Worm (Caenorhabditis elegans) whole organism, young adult: ENCODE results near the gene T05C12.15.

Experiments used
- B0261.1 ChIP-seq: sonication (generic microtip); optimal IDR thresholded peaks from 2 replicates; lab custom pipeline; 2016; ENCODE audit warnings: mild to moderate bottlenecking, missing genetic modification characterization, moderate library complexity, missing compliant biosample characterization
- B0336.3 ChIP-seq: fragments of 200-800 bp; sonication (Bioruptor generic); IDR thresholded peaks from 2 replicates; pipeline ENCODE4 v1.3.6; 2022; ENCODE audit warnings: missing genetic modification characterization, missing compliant biosample characterization
- C06A6.2 ChIP-seq: fragments of 200-800 bp; sonication (Bioruptor generic); conservative IDR thresholded peaks from 2 replicates; pipeline ENCODE4 v1.3.6; 2022; ENCODE audit warnings: missing genetic modification characterization, missing compliant biosample characterization
- F33H1.4 ChIP-seq: fragments of 200-800 bp; sonication (Bioruptor generic); IDR thresholded peaks from 2 replicates; pipeline ENCODE4 v1.3.6; 2022; ENCODE audit warnings: missing genetic modification reagents, missing genetic modification characterization, missing compliant biosample characterization
- F37B4.10 ChIP-seq: fragments of 200-800 bp; sonication (Bioruptor generic); IDR thresholded peaks from 2 replicates; pipeline ENCODE4 v1.3.6; 2022; ENCODE audit warnings: missing genetic modification characterization, missing compliant biosample characterization
- F49E8.2 ChIP-seq: sonication (generic microtip); optimal IDR thresholded peaks from 3 replicates; lab custom pipeline; 2017; ENCODE audit warnings: missing genetic modification characterization, mild to moderate bottlenecking, missing compliant biosample characterization, antibody characterized with exemption, moderate library complexity; ENCODE audit not compliant: insufficient read depth
- F57A8.1 ChIP-seq: fragments of 200-800 bp; sonication (Bioruptor generic); optimal IDR thresholded peaks from 2 replicates; lab custom pipeline; 2018; ENCODE audit warnings: mild to moderate bottlenecking, missing genetic modification characterization, moderate library complexity, missing compliant biosample characterization
- F57C9.4 ChIP-seq: sonication (generic microtip); optimal IDR thresholded peaks from 2 replicates; lab custom pipeline; 2017; ENCODE audit warnings: mild to moderate bottlenecking, missing genetic modification characterization, missing compliant biosample characterization
- K12H6.12 ChIP-seq: fragments of 200-800 bp; sonication (Bioruptor generic); optimal IDR thresholded peaks from 2 replicates; lab custom pipeline; 2018; ENCODE audit warnings: mild to moderate bottlenecking, missing genetic modification characterization, missing compliant biosample characterization
- Y56A3A.18 ChIP-seq: fragments of 200-800 bp; sonication (Bioruptor generic); IDR thresholded peaks from 2 replicates; pipeline ENCODE4 v1.3.6; 2022; ENCODE audit warnings: missing genetic modification reagents, missing genetic modification characterization, missing compliant biosample characterization
- Y67H2A.10 ChIP-seq: fragments of 200-800 bp; sonication (Bioruptor generic); conservative IDR thresholded peaks from 2 replicates; pipeline ENCODE4 v1.3.6; 2022; ENCODE audit warnings: missing genetic modification reagents, missing genetic modification characterization, missing compliant biosample characterization
- Y95B8A.8 ChIP-seq: fragments of 200-800 bp; sonication (Bioruptor generic); IDR thresholded peaks from 2 replicates; pipeline ENCODE4 v1.3.6; 2022; ENCODE audit warnings: missing genetic modification reagents, missing genetic modification characterization, missing compliant biosample characterization
- akir-1 ChIP-seq: fragments of 200-800 bp; sonication (Bioruptor generic); optimal IDR thresholded peaks from 2 replicates; lab custom pipeline; 2018; ENCODE audit warnings: mild to moderate bottlenecking, missing genetic modification characterization, moderate library complexity, missing compliant biosample characterization
- aptf-3 ChIP-seq: fragments of 200-800 bp; sonication (Bioruptor generic); IDR thresholded peaks from 2 replicates; pipeline ENCODE4 v1.3.6; 2022; ENCODE audit warnings: missing genetic modification characterization, missing compliant biosample characterization
- atf-7 ChIP-seq: sonication (generic microtip); optimal IDR thresholded peaks from 2 replicates; lab custom pipeline; 2017; ENCODE audit warnings: mild to moderate bottlenecking, missing genetic modification characterization, missing compliant biosample characterization
- attf-3 ChIP-seq: fragments of 200-800 bp; sonication (Bioruptor generic); conservative IDR thresholded peaks from 2 replicates; pipeline ENCODE4 v1.3.6; 2022; ENCODE audit warnings: missing genetic modification reagents, missing genetic modification characterization, missing compliant biosample characterization
- attf-5 ChIP-seq: fragments of 200-800 bp; sonication (Bioruptor generic); optimal IDR thresholded peaks from 2 replicates; lab custom pipeline; 2018; ENCODE audit warnings: mild to moderate bottlenecking, missing genetic modification characterization, missing compliant biosample characterization
- cebp-1 ChIP-seq, 2 experiments: fragments of 200-800 bp in 1 of 2; sonication (Bioruptor generic) in 1 of 2; sonication (generic microtip) in 1 of 2; IDR thresholded peaks in 1 of 2; optimal IDR thresholded peaks in 1 of 2; 2 replicates each; pipeline versions ENCODE4 v1.3.6 to Lab custom; 2017 to 2022; ENCODE audit warnings: missing compliant biosample characterization in 2 of 2, missing genetic modification characterization in 2 of 2, mild to moderate bottlenecking in 1 of 2, missing genetic modification reagents in 1 of 2, moderate library complexity in 1 of 2
- cebp-2 ChIP-seq: fragments of 200-800 bp; sonication (Bioruptor generic); IDR thresholded peaks from 2 replicates; pipeline ENCODE4 v1.3.6; 2022; ENCODE audit warnings: missing genetic modification characterization, missing compliant biosample characterization
- ceh-100 ChIP-seq: fragments of 200-800 bp; sonication (Bioruptor generic); IDR thresholded peaks from 2 replicates; pipeline ENCODE4 v1.3.6; 2022; ENCODE audit warnings: missing genetic modification reagents, missing genetic modification characterization, missing compliant biosample characterization
- ceh-27 ChIP-seq: fragments of 200-800 bp; sonication (Bioruptor generic); optimal IDR thresholded peaks from 2 replicates; lab custom pipeline; 2018; ENCODE audit warnings: mild to moderate bottlenecking, missing genetic modification characterization, moderate library complexity, missing compliant biosample characterization
- ceh-40 ChIP-seq: fragments of 200-800 bp; sonication (Bioruptor generic); IDR thresholded peaks from 2 replicates; pipeline ENCODE4 v1.3.6; 2022; ENCODE audit warnings: missing genetic modification characterization, missing compliant biosample characterization
- chd-7 ChIP-seq: sonication (generic microtip); optimal IDR thresholded peaks from 2 replicates; lab custom pipeline; 2016; ENCODE audit warnings: mild to moderate bottlenecking, missing genetic modification characterization, moderate library complexity, missing compliant biosample characterization
- dpl-1 ChIP-seq: fragments of 150-350 bp; optimal IDR thresholded peaks from 2 replicates; lab custom pipeline; 2014; ENCODE audit warnings: missing biosample characterization, missing genetic modification reagents, missing genetic modification characterization
- efl-1 ChIP-seq: fragments of 150-350 bp; optimal IDR thresholded peaks from 2 replicates; lab custom pipeline; 2014; ENCODE audit warnings: missing biosample characterization, missing genetic modification reagents, missing genetic modification characterization
- egl-44 ChIP-seq: fragments of 200-800 bp; sonication (Bioruptor generic); IDR thresholded peaks from 2 replicates; pipeline ENCODE4 v1.3.6; 2022; ENCODE audit warnings: missing genetic modification reagents, missing genetic modification characterization, missing compliant biosample characterization
- fkh-3 ChIP-seq: sonication (generic microtip); optimal IDR thresholded peaks from 2 replicates; lab custom pipeline; 2016; ENCODE audit warnings: mild to moderate bottlenecking, missing genetic modification characterization, missing compliant biosample characterization
- him-1 ChIP-seq: sonication (generic microtip); optimal IDR thresholded peaks from 2 replicates; lab custom pipeline; 2016; ENCODE audit warnings: missing genotype, missing genetic modification reagents, missing genetic modification characterization, missing compliant biosample characterization
- hlh-12 ChIP-seq: sonication (generic microtip); optimal IDR thresholded peaks from 2 replicates; lab custom pipeline; 2016; ENCODE audit warnings: missing genetic modification characterization, missing compliant biosample characterization
- hsf-1 ChIP-seq: fragments of 200-800 bp; sonication (Bioruptor generic); IDR thresholded peaks from 2 replicates; pipeline ENCODE4 v1.3.6; 2022; ENCODE audit warnings: missing genetic modification reagents, missing genetic modification characterization, missing compliant biosample characterization
- lin-40 ChIP-seq: sonication (generic microtip); optimal IDR thresholded peaks from 2 replicates; lab custom pipeline; 2016; ENCODE audit warnings: missing genetic modification characterization, mild to moderate bottlenecking, missing compliant biosample characterization, missing genotype, missing genetic modification reagents
- lin-54 ChIP-seq: fragments of 200-800 bp; sonication (Bioruptor generic); optimal IDR thresholded peaks from 2 replicates; lab custom pipeline; 2018; ENCODE audit warnings: mild to moderate bottlenecking, missing genetic modification characterization, missing compliant biosample characterization
- madf-6 ChIP-seq: fragments of 200-800 bp; sonication (Bioruptor generic); IDR thresholded peaks from 2 replicates; pipeline ENCODE4 v1.3.6; 2022; ENCODE audit warnings: missing genetic modification reagents, missing genetic modification characterization, missing compliant biosample characterization
- mxl-1 ChIP-seq: sonication (generic microtip); optimal IDR thresholded peaks from 2 replicates; lab custom pipeline; 2016; ENCODE audit warnings: missing genetic modification characterization, missing compliant biosample characterization
- nfyb-1 ChIP-seq: fragments of 200-800 bp; sonication (Bioruptor generic); IDR thresholded peaks from 2 replicates; pipeline ENCODE4 v1.3.6; 2022; ENCODE audit warnings: missing genetic modification reagents, missing genetic modification characterization, missing compliant biosample characterization
- nhr-179 ChIP-seq: sonication (generic microtip); optimal IDR thresholded peaks from 2 replicates; lab custom pipeline; 2016; ENCODE audit warnings: mild to moderate bottlenecking, missing genetic modification characterization, missing compliant biosample characterization
- nhr-80 ChIP-seq: sonication (generic microtip); optimal IDR thresholded peaks from 2 replicates; lab custom pipeline; 2016; ENCODE audit warnings: missing genetic modification characterization, missing compliant biosample characterization
- rcor-1 ChIP-seq: fragments of 200-800 bp; sonication (Bioruptor generic); IDR thresholded peaks from 2 replicates; pipeline ENCODE4 v1.3.6; 2022; ENCODE audit warnings: missing genetic modification reagents, missing genetic modification characterization, missing compliant biosample characterization
- rpc-1 ChIP-seq, 2 experiments: fragments of 150-350 bp in 1 of 2; sonication (generic microtip) in 1 of 2; optimal IDR thresholded peaks; 2 replicates each; lab custom pipeline; 2014 to 2018; ENCODE audit warnings: missing biosample characterization in 1 of 2, missing genetic modification characterization in 1 of 2, missing genetic modification reagents in 1 of 2, missing genotype in 1 of 2
- sdz-38 ChIP-seq: sonication (generic microtip); optimal IDR thresholded peaks from 2 replicates; lab custom pipeline; 2016; ENCODE audit warnings: missing genotype, missing genetic modification characterization, missing compliant biosample characterization
- snpc-3.4 ChIP-seq: sonication (generic microtip); optimal IDR thresholded peaks from 2 replicates; lab custom pipeline; 2017; ENCODE audit warnings: missing genetic modification characterization, mild to moderate bottlenecking, missing compliant biosample characterization, antibody characterized with exemption, moderate library complexity, missing genotype, missing genetic modification reagents
- tbp1 ChIP-seq: fragments of 200-800 bp; sonication (Bioruptor generic); optimal IDR thresholded peaks from 2 replicates; lab custom pipeline; 2018; ENCODE audit warnings: mild to moderate bottlenecking, missing genetic modification characterization, missing compliant biosample characterization
- tbx-9 ChIP-seq: sonication (generic microtip); optimal IDR thresholded peaks from 2 replicates; lab custom pipeline; 2016; ENCODE audit warnings: borderline replicate concordance, missing genetic modification characterization, inconsistent platforms, missing compliant biosample characterization
- tlf-1 ChIP-seq: fragments of 200-800 bp; sonication (Bioruptor generic); optimal IDR thresholded peaks from 2 replicates; lab custom pipeline; 2018; ENCODE audit warnings: mild to moderate bottlenecking, missing genetic modification characterization, missing compliant biosample characterization
- unc-130 ChIP-seq: sonication (generic microtip); optimal IDR thresholded peaks from 2 replicates; lab custom pipeline; 2016; ENCODE audit warnings: missing genetic modification reagents, missing genetic modification characterization, missing compliant biosample characterization
- unc-62 ChIP-seq: fragments of 150-350 bp; optimal IDR thresholded peaks from 2 replicates; lab custom pipeline; 2014; ENCODE audit warnings: missing biosample characterization, missing genetic modification reagents, missing genetic modification characterization
- xnd-1 ChIP-seq: sonication (generic microtip); optimal IDR thresholded peaks from 2 replicates; lab custom pipeline; 2016; ENCODE audit warnings: missing genotype, missing genetic modification reagents, missing genetic modification characterization, missing compliant biosample characterization
- zfh-2 ChIP-seq: fragments of 200-800 bp; sonication (Bioruptor generic); conservative IDR thresholded peaks from 2 replicates; pipeline ENCODE4 v1.3.6; 2022; ENCODE audit warnings: missing genetic modification reagents, missing genetic modification characterization, missing compliant biosample characterization
- ztf-28 ChIP-seq: fragments of 200-800 bp; sonication (Bioruptor generic); IDR thresholded peaks from 2 replicates; pipeline ENCODE4 v1.3.6; 2022; ENCODE audit warnings: missing genetic modification reagents, missing genetic modification characterization, missing compliant biosample characterization

T05C12.15 gene

DNA sequence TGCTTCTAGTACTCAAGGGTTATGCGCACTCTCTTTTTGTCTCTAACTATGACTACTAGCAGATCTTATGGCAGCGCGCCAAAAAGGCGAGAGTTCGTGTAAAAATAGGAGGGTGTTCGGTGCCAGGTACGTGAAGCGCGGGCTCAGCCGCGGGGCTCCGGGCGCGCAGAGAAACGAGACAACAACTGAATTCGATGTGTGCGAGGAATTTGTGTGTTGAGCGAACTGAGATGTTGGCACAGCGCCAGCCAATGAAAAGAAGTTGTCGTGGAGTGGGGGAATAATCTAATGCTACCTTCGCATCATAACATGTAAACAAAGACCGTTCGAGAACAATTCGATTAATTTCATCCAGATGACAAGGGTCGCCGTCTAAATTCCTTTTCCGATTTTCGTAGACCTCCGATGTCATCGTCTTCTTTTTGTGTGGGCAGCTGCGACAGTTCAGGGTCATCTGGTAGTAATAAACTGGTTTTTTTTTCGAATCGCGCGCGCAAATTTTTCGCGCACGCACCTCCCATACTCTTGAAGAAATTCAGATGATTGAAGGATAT is 37.9 kb upstream of the T05C12.15 start (continued):
- TF ChIP-seq cebp-1 (GFP tag; IDR thresholded peaks at IDR 0.05; lab: Robert Waterston, UW), result no peak
- peak; percentile 51 for TF ChIP-seq cebp-1 (tag; optimal IDR thresholded peaks at IDR 0.05; lab: Kevin White, UChicago)
- no peak for TF ChIP-seq nhr-179 (tag; lab: Kevin White, UChicago)
- TF ChIP-seq F57C9.4 (tag; lab: Kevin White, UChicago), result no peak
- TF ChIP-seq ceh-40 (GFP tag; lab: Robert Waterston, UW), result no peak
- no peak for TF ChIP-seq xnd-1 (tag; lab: Kevin White, UChicago)
- no peak for TF ChIP-seq ceh-100 (GFP tag; lab: Robert Waterston, UW)
- no peak for TF ChIP-seq unc-62 (GFP tag; lab: Kevin White, UChicago)
- no peak for TF ChIP-seq B0261.1 (tag; lab: Kevin White, UChicago)
- no peak for TF ChIP-seq F37B4.10 (GFP tag; lab: Robert Waterston, UW)
- TF ChIP-seq sdz-38 (tag; lab: Kevin White, UChicago), result no peak
- 0 out of 2 replicates have a peak, but pooled peaks have one; percentile 63 for TF ChIP-seq nfyb-1 (GFP tag; lab: Robert Waterston, UW)
- peak; percentile 54 for TF ChIP-seq chd-7
- no peak for TF ChIP-seq F33H1.4 (GFP tag; lab: Robert Waterston, UW)
- no peak for TF ChIP-seq aptf-3 (GFP tag; lab: Robert Waterston, UW)
- TF ChIP-seq tbp1 (GFP tag; lab: Kevin White, UChicago), result no peak
- no peak for TF ChIP-seq F49E8.2
- 0 out of 2 replicates have a peak, but pooled peaks have one; percentile 20 for TF ChIP-seq egl-44 (GFP tag; lab: Robert Waterston, UW)
- peak; percentile 80 for TF ChIP-seq zfh-2 (GFP tag; lab: Robert Waterston, UW)
- TF ChIP-seq lin-40 (tag; lab: Kevin White, UChicago), result no peak
- TF ChIP-seq ztf-28 (GFP tag; lab: Robert Waterston, UW), result no peak
- no peak for TF ChIP-seq atf-7 (tag; lab: Kevin White, UChicago)
- TF ChIP-seq dpl-1 (GFP tag; lab: Kevin White, UChicago), result no peak
- TF ChIP-seq tlf-1, result no peak
- TF ChIP-seq Y95B8A.8 (GFP tag; lab: Robert Waterston, UW), result no peak
- no peak for TF ChIP-seq rpc-1 (optimal IDR thresholded peaks at IDR 0.05; lab: Kevin White, UChicago)
- no peak for TF ChIP-seq rpc-1 (tag; optimal IDR thresholded peaks at IDR 0.05; lab: Kevin White, UChicago)
- no peak for TF ChIP-seq F57A8.1 (GFP tag; lab: Kevin White, UChicago)
- peak; percentile 28 for TF ChIP-seq ceh-27
- TF ChIP-seq attf-5, result no peak
- TF ChIP-seq cebp-2 (GFP tag; lab: Robert Waterston, UW), result no peak
- no peak for TF ChIP-seq snpc-3.4
- TF ChIP-seq akir-1 (GFP tag; lab: Kevin White, UChicago), result no peak
- no peak for TF ChIP-seq C06A6.2 (GFP tag; lab: Robert Waterston, UW)
- TF ChIP-seq hlh-12, result no peak
- peak; percentile 72 for TF ChIP-seq K12H6.12 (tag; lab: Kevin White, UChicago)
- no peak for TF ChIP-seq him-1 (tag; lab: Kevin White, UChicago)
- TF ChIP-seq lin-54, result no peak
- TF ChIP-seq tbx-9 (tag; lab: Kevin White, UChicago), result no peak
- TF ChIP-seq hsf-1 (GFP tag; lab: Robert Waterston, UW), result no peak
- no peak for TF ChIP-seq madf-6
- TF ChIP-seq Y56A3A.18 (GFP tag; lab: Robert Waterston, UW), result no peak
- no peak for TF ChIP-seq nhr-80 (tag; lab: Kevin White, UChicago)
- no peak for TF ChIP-seq efl-1 (GFP tag; lab: Kevin White, UChicago)
- no peak for TF ChIP-seq rcor-1 (GFP tag; lab: Robert Waterston, UW)
- TF ChIP-seq attf-3 (GFP tag; lab: Robert Waterston, UW), result peak; percentile 54; the same call in 1 of the 2 replicates
- no peak for TF ChIP-seq mxl-1 (tag; lab: Kevin White, UChicago)
- no peak for TF ChIP-seq unc-130 (GFP tag; lab: Kevin White, UChicago)
- no peak for TF ChIP-seq fkh-3 (tag; lab: Kevin White, UChicago)
- TF ChIP-seq Y67H2A.10 (GFP tag; lab: Robert Waterston, UW), result no peak
- TF ChIP-seq B0336.3 (GFP tag; lab: Robert Waterston, UW), result no peak
